Fruit fly (Drosophila melanogaster): ENCODE data around the gene Cph.

The Cph gene

dm6 chrX:7104400-7105068 lies 33.0 kb upstream of the Cph start, which contains the start of the genes CG4617 and CG8300 (continued):
- no peak for TF ChIP-seq crc (GFP tag; optimal IDR thresholded peaks at IDR 0.05)
- peak; percentile 20 for TF ChIP-seq CG15269 (tag; optimal IDR thresholded peaks at IDR 0.05)
- TF ChIP-seq ewg (GFP tag; optimal IDR thresholded peaks at IDR 0.05) = no peak
- TF ChIP-seq ttk (GFP tag; IDR thresholded peaks at IDR 0.05) = no peak
- TF ChIP-seq CG16863 (GFP tag; optimal IDR thresholded peaks at IDR 0.05) = no peak
- no peak for TF ChIP-seq CG15011 (GFP tag; optimal IDR thresholded peaks at IDR 0.05)
- TF ChIP-seq gcm2 (GFP tag; optimal IDR thresholded peaks at IDR 0.05) = no peak
- no peak for TF ChIP-seq Drgx (GFP tag; IDR thresholded peaks at IDR 0.05)
- TF ChIP-seq Sin3A (optimal IDR thresholded peaks at IDR 0.05) = no peak
- no peak for TF ChIP-seq pnt (GFP tag; optimal IDR thresholded peaks at IDR 0.05)
- peak in 1 of 2 experiments; percentile 36 for TF ChIP-seq Hr51 (GFP tag; optimal IDR thresholded peaks at IDR 0.05)
- TF ChIP-seq CG9817 (tag; optimal IDR thresholded peaks at IDR 0.05) = peak; percentile 43
- TF ChIP-seq croc (GFP tag; conservative IDR thresholded peaks at IDR 0.05) = no peak
- no peak for TF ChIP-seq Rx (GFP tag; IDR thresholded peaks at IDR 0.05)
- TF ChIP-seq CG4328 (GFP tag; optimal IDR thresholded peaks at IDR 0.05) = no peak
- no peak for TF ChIP-seq CkIIα-i1 (GFP tag; IDR thresholded peaks at IDR 0.05)
- no peak for TF ChIP-seq ATbp (GFP tag; optimal IDR thresholded peaks at IDR 0.05)
- no peak for TF ChIP-seq hb (GFP tag; IDR thresholded peaks at IDR 0.05; ENCODE audit: partially characterized antibody)
- no peak for TF ChIP-seq CG16815 (GFP tag; optimal IDR thresholded peaks at IDR 0.05)
- TF ChIP-seq sd (tag; optimal IDR thresholded peaks at IDR 0.05) = no peak
- no peak for TF ChIP-seq HHEX (GFP tag; optimal IDR thresholded peaks at IDR 0.05)

DNA sequence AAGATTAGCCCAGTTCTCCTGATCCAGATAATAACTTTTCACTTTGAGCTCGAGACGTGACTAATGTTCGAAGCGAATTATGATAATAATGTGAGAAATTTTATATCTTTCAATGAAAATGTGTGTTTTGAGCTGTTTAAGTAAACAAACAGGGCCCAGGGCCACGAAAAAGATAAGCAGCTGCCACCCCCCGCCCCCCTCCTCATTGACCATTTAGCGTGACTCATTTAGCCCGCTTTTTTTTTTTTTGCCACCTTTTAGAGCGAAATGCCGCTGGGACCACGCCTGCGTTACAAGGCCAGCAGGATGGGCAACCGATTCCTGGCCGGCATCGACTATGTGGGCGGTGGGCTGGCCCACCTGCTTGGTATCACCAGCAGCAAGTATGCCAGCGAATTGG lies 32.0 kb upstream of the Cph start:
- TF ChIP-seq B-H1 (GFP tag; IDR thresholded peaks at IDR 0.05) (no peak), CG1024 (GFP tag; IDR thresholded peaks at IDR 0.05) (no peak), ftz-f1 (GFP tag; optimal IDR thresholded peaks at IDR 0.05) (peak; percentile 11), Dfd (GFP tag; optimal IDR thresholded peaks at IDR 0.05) (no peak), Myb (GFP tag; optimal IDR thresholded peaks at IDR 0.05) (no peak), CG10654 (GFP tag; optimal IDR thresholded peaks at IDR 0.05) (no peak), kay (GFP tag; optimal IDR thresholded peaks at IDR 0.05) (peak; percentile 51), crol (GFP tag; IDR thresholded peaks at IDR 0.05) (peak; percentile 77), CG30403 (GFP tag; optimal IDR thresholded peaks at IDR 0.05) (no peak), seq (GFP tag; IDR thresholded peaks at IDR 0.05) (no peak), Poxn (GFP tag; IDR thresholded peaks at IDR 0.05) (no peak)

DNA sequence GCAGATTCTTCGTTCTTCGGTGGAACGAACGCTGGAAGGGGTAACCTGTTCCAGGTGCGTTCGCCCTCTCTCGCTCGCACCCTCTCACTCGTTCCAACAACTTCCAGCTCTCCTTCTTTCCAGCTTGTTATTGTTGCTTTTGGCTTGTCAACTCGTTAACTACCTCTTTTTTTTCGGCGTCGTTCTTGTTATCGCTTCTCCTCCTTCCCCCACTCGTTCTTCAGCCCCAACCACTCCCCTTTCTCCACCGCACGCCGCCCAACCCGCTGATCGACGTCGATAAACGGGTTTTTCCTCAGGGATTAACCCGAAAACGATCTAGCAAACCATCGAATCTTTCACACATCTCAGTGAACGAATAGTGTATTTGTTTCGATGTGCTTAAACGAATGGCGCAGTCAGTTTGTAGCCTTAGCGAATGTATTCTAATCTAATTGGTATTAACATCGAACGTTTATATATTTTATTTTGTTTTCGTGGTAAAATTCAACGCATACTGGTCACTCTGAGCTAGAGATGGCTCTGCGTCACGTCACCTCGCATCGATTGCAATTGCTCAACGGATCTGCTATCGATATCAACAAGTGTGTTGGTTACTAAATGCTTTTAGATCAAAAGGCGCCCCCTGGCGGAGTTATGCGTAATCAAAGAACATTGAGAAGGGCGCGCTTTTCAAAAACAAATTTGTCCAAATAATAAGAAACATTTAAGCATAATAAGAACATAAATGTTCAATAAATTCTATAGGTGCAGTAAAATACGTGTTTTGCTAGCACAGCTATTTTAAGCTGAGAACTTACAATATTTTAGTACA lies 27.5 kb upstream of the Cph start, which contains the start of gene fz4:
Gene fz4 (minus strand): TSS at position 529 of the 814 bp plus-strand sequence.
- TF ChIP-seq prd (optimal IDR thresholded peaks at IDR 0.05) (no peak), prd (GFP tag; IDR thresholded peaks at IDR 0.05) (no peak), dpn (GFP tag; optimal IDR thresholded peaks at IDR 0.05) (no peak), Oli (tag; optimal IDR thresholded peaks at IDR 0.05) (no peak), Doc3 (GFP tag; IDR thresholded peaks at IDR 0.05; ENCODE audit: partially characterized antibody) (peak; percentile 53; the same call in 2 of the 3 replicates), phol (tag; optimal IDR thresholded peaks at IDR 0.05) (no peak), Hr51 (GFP tag; optimal IDR thresholded peaks at IDR 0.05) (no peak), Nf-YC (tag; optimal IDR thresholded peaks at IDR 0.05) (peak; percentile 4), seq (GFP tag; IDR thresholded peaks at IDR 0.05) (no peak), CG4820 (GFP tag; optimal IDR thresholded peaks at IDR 0.05) (no peak), insv (GFP tag; optimal IDR thresholded peaks at IDR 0.05) (peak in 1 of 2 experiments; percentile 4), Hr78 (GFP tag; optimal IDR thresholded peaks at IDR 0.05) (peak in 1 of 2 experiments; percentile 15), CG8924 (tag; optimal IDR thresholded peaks at IDR 0.05) (peak; percentile 27), salm (tag; optimal IDR thresholded peaks at IDR 0.05) (no peak), CG5245 (GFP tag; optimal IDR thresholded peaks at IDR 0.05) (no peak), CG15601 (tag; optimal IDR thresholded peaks at IDR 0.05) (no peak), CG18262 (tag; optimal IDR thresholded peaks at IDR 0.05) (no peak), CG11085 (GFP tag; IDR thresholded peaks at IDR 0.05) (no peak)
